Worm (Caenorhabditis elegans) whole organism, mixed stage, embryonic: Measurements from ENCODE around the gene lab-2.

Experiments
- bed-3 ChIP-seq: fragments of 200-800 bp; sonication (Bioruptor generic); optimal IDR thresholded peaks from 3 replicates; lab custom pipeline; 2018; ENCODE audit warnings: mild to moderate bottlenecking, missing genetic modification characterization, moderate library complexity, missing compliant biosample characterization
- ceh-39 ChIP-seq: fragments of 150-350 bp; optimal IDR thresholded peaks from 2 replicates; lab custom pipeline; 2014; ENCODE audit warnings: missing biosample characterization, missing genetic modification characterization
- ceh-43 ChIP-seq: fragments of 200-800 bp; sonication (Bioruptor generic); optimal IDR thresholded peaks from 2 replicates; lab custom pipeline; 2018; ENCODE audit warnings: mild to moderate bottlenecking, missing genetic modification characterization, moderate library complexity, missing compliant biosample characterization
- ceh-83 ChIP-seq: fragments of 200-800 bp; sonication (Bioruptor generic); optimal IDR thresholded peaks from 2 replicates; lab custom pipeline; 2018; ENCODE audit warnings: mild to moderate bottlenecking, missing genetic modification characterization, missing compliant biosample characterization
- drap-1 ChIP-seq: fragments of 200-800 bp; sonication (Bioruptor generic); optimal IDR thresholded peaks from 3 replicates; lab custom pipeline; 2018; ENCODE audit warnings: mild to moderate bottlenecking, missing genetic modification characterization, missing compliant biosample characterization
- elt-3 ChIP-seq: fragments of 150-350 bp; optimal IDR thresholded peaks from 2 replicates; lab custom pipeline; 2014; ENCODE audit warnings: missing biosample characterization, missing genetic modification characterization
- flh-1 ChIP-seq: fragments of 200-800 bp; sonication (Bioruptor generic); optimal IDR thresholded peaks from 2 replicates; lab custom pipeline; 2018; ENCODE audit warnings: mild to moderate bottlenecking, missing genetic modification characterization, moderate library complexity, missing compliant biosample characterization
- ham-2 ChIP-seq: fragments of 200-800 bp; sonication (Bioruptor generic); optimal IDR thresholded peaks from 2 replicates; lab custom pipeline; 2018; ENCODE audit warnings: mild to moderate bottlenecking, missing genetic modification characterization, missing compliant biosample characterization
- hlh-1 ChIP-seq: fragments of 150-350 bp; optimal IDR thresholded peaks from 2 replicates; lab custom pipeline; 2014; ENCODE audit warnings: missing biosample characterization, missing genetic modification reagents, missing genetic modification characterization
- lin-32 ChIP-seq: fragments of 200-800 bp; sonication (Bioruptor generic); optimal IDR thresholded peaks from 2 replicates; lab custom pipeline; 2018; ENCODE audit warnings: mild to moderate bottlenecking, missing genetic modification characterization, missing compliant biosample characterization
- lsy-2 ChIP-seq: fragments of 150-350 bp; optimal IDR thresholded peaks from 2 replicates; lab custom pipeline; 2014; ENCODE audit warnings: missing biosample characterization, missing genetic modification characterization
- mab-5 ChIP-seq: fragments of 150-350 bp; optimal IDR thresholded peaks from 2 replicates; lab custom pipeline; 2014; ENCODE audit warnings: missing biosample characterization, missing genetic modification characterization
- mep-1 ChIP-seq: fragments of 150-350 bp; optimal IDR thresholded peaks from 2 replicates; lab custom pipeline; 2017; ENCODE audit warnings: missing biosample characterization, missing genetic modification reagents, missing genetic modification characterization, inconsistent platforms
- mls-2 ChIP-seq: sonication (generic microtip); optimal IDR thresholded peaks from 2 replicates; lab custom pipeline; 2016; ENCODE audit warnings: mild to moderate bottlenecking, missing genetic modification characterization, moderate library complexity, missing compliant biosample characterization
- nhr-2 ChIP-seq: fragments of 150-350 bp; optimal IDR thresholded peaks from 2 replicates; lab custom pipeline; 2014; ENCODE audit warnings: missing biosample characterization, missing genetic modification characterization
- nhr-237 ChIP-seq: fragments of 150-350 bp; optimal IDR thresholded peaks from 2 replicates; lab custom pipeline; 2014; ENCODE audit warnings: missing biosample characterization, missing genetic modification characterization
- nhr-28 ChIP-seq: fragments of 150-350 bp; optimal IDR thresholded peaks from 2 replicates; lab custom pipeline; 2014; ENCODE audit warnings: missing biosample characterization, missing genetic modification characterization
- nhr-76 ChIP-seq: sonication (generic microtip); optimal IDR thresholded peaks from 2 replicates; lab custom pipeline; 2017; ENCODE audit warnings: missing biosample characterization, missing genetic modification characterization
- pha-4 ChIP-seq: fragments of 150-350 bp; optimal IDR thresholded peaks from 2 replicates; lab custom pipeline; 2018; ENCODE audit warnings: missing biosample characterization, missing genetic modification reagents, missing genetic modification characterization
- snpc-4 ChIP-seq: fragments of 150-350 bp; optimal IDR thresholded peaks from 2 replicates; lab custom pipeline; 2014; ENCODE audit warnings: missing biosample characterization, missing genetic modification characterization
- sptf-1 ChIP-seq: sonication (generic microtip); optimal IDR thresholded peaks from 2 replicates; lab custom pipeline; 2017; ENCODE audit warnings: mild to moderate bottlenecking, missing genetic modification characterization, moderate library complexity, missing compliant biosample characterization
- tbx-8 ChIP-seq: fragments of 200-800 bp; sonication (Bioruptor generic); optimal IDR thresholded peaks from 2 replicates; lab custom pipeline; 2018; ENCODE audit warnings: mild to moderate bottlenecking, missing genetic modification characterization, moderate library complexity, missing compliant biosample characterization
- unc-120 ChIP-seq: sonication (generic microtip); optimal IDR thresholded peaks from 2 replicates; lab custom pipeline; 2017; ENCODE audit warnings: missing genetic modification characterization, missing compliant biosample characterization; ENCODE audit not compliant: poor library complexity, severe bottlenecking
- unc-39 ChIP-seq: fragments of 150-350 bp; optimal IDR thresholded peaks from 2 replicates; lab custom pipeline; 2014; ENCODE audit warnings: missing biosample characterization, missing genetic modification characterization
- unc-62 ChIP-seq: fragments of 150-350 bp; optimal IDR thresholded peaks from 2 replicates; lab custom pipeline; 2014; ENCODE audit warnings: missing biosample characterization, missing genetic modification reagents, missing genetic modification characterization
- zip-8 ChIP-seq: fragments of 150-350 bp; optimal IDR thresholded peaks from 2 replicates; lab custom pipeline; 2014; ENCODE audit warnings: missing biosample characterization, missing genetic modification characterization

lab-2 gene

DNA sequence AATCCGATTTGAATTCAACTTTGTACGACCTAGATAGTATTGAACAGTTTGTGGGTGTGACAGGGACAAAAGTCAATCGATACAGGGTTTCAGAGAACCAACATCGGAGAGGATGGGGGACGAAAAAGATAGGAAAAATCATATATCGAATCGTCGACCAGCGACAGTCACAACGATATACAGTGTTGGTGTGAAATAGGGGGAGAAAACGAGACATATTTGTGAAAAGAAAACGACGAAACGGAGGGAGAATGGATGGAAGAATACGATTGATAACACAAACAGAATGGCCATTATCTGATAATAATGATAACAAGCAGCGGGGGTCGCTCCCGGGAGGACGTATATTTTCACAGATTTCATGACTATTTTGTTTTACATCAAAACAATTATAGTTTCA, 46.0 kb upstream of the lab-2 start:
- TF ChIP-seq ceh-83 (GFP tag; lab: Kevin White, UChicago) (no peak), nhr-28 (tag; lab: Kevin White, UChicago) (no peak), lin-32 (GFP tag; lab: Kevin White, UChicago) (no peak), bed-3 (GFP tag; lab: Kevin White, UChicago) (no peak), elt-3 (tag; lab: Kevin White, UChicago) (peak; percentile 60), sptf-1 (tag; lab: Kevin White, UChicago) (no peak), unc-62 (GFP tag; lab: Kevin White, UChicago) (no peak)
- TF ChIP-seq, all 35 proteins: peak for 1

DNA sequence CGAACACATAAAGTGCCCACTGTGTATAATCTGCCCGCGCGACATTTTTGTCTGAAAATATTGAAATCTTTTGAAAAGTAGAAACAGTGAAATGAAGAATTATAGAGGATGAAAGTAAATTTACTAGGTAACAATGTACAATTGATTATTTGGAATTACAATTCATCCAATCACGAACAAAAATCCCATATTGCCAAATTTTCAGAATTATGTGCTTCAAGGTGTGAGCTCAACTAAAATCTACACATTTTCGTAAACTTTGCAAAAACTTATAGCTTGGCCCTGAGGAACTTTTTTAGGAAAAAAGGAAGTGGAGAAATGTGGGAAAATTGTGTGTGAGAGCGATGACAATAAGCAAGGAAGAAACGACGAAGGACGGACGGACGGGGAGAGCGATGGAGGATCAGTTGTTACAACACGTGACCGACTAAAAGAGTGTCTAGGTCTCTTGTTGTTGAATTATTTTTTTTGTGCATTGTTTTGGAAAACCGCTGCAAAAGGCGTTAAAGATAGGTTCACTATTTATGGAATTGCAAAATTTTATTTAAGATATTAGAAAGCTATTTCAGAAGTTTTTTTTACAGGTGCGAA, 45.4 kb upstream of the lab-2 start, which contains the start of gene mml-1:
Gene mml-1 (minus strand): TSS at position 51 of the 591 bp plus-strand sequence.
- TF ChIP-seq unc-120 (tag; lab: Kevin White, UChicago), result peak; percentile 29
- TF ChIP-seq ceh-43 (GFP tag; lab: Kevin White, UChicago), result no peak
- no peak for TF ChIP-seq flh-1 (GFP tag; lab: Kevin White, UChicago)
- peak; percentile 46 for TF ChIP-seq hlh-1 (tag; lab: Kevin White, UChicago)
- TF ChIP-seq pha-4, result no peak
- no peak for TF ChIP-seq nhr-237 (tag; lab: Kevin White, UChicago)

DNA sequence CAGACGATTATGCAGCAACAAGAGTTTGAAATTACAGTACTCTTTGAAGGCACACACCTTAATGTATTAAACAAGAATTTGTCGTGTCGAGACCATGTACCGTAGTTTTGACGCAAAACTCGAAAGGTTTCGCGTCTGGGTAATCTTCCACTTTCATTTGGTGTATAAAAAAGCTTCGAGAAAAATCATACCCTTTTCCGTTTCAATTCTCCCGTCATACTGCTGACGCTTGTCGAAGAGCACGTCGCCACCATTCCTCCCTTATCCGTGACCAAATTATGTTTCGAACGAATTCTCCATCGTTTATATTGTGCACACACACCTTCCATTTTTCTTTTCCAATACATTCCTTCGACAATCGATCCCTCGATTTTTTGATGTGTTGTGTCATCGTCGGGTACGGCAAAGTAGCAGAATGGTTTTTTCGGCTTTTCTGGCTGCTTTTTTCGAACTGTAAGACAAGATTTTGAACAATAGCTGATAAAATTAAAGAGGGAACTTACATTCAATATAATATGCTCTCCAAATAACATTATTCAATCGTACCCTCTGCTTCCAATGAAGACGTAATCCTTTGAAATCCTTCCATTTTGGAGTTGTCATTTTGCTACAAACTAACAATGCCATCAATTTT, 44.5 kb upstream of the lab-2 start:
- TF ChIP-seq mab-5 (tag; lab: Kevin White, UChicago) (no peak), mls-2 (tag; lab: Kevin White, UChicago) (no peak), snpc-4 (no peak), hlh-1 (tag; lab: Kevin White, UChicago) (no peak), zip-8 (tag; lab: Kevin White, UChicago) (no peak), unc-62 (GFP tag; lab: Kevin White, UChicago) (no peak), lin-32 (GFP tag; lab: Kevin White, UChicago) (no peak), nhr-237 (tag; lab: Kevin White, UChicago) (no peak)

DNA sequence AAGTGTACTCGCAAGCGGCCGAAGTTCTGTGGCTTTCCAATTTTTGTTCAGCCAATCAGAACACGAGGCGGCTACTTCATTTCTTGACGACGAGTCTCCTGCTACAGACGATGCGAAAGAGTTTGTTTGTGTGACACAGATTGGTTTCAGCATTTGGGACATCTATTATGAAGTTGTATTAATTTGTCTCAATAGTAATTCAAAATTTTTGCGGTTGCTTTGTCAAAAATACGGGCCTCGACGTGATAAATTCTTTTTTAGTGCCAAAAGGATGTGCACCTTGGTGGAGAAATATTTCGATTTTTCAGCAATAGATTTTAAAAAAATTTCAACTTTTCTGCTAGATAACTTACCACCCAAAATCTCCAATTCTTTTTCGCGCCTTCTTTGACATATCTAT, 41.2 kb upstream of the lab-2 start:
- TF ChIP-seq elt-3 (tag; lab: Kevin White, UChicago) (no peak), ceh-39 (tag; lab: Kevin White, UChicago) (no peak), mep-1 (tag; lab: Kevin White, UChicago) (no peak), nhr-28 (tag; lab: Kevin White, UChicago) (no peak), ham-2 (GFP tag; lab: Kevin White, UChicago) (no peak), bed-3 (GFP tag; lab: Kevin White, UChicago) (no peak), nhr-2 (tag; lab: Kevin White, UChicago) (no peak)

DNA sequence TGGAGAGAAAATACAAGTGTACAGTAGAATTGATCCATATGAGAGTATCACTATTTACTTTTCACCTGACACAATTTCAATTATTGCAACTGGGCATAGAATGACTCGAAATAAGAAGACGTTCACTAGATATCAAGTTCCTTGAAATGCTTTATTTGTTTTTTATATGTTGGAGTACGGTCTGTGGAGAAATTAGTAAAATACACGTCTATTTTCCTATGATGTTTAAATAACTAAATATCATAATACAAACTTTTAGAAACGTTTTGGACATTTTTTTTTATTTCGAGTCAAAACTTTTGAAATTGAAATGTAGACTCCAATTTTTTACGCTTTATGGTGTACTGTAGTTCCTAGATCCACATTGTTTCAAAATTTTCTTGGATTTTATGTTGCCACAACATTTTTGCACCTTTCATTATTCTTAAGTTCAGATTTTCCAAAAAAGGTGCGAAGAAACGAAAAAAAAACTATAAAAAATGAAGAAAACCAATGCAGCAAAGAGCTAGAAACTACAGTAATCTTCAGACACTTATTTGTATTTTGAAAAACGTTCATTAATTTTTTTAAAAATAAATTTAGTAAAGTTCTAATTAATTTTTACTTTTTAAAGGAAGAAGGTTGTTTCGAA, 40.1 kb upstream of the lab-2 start:
- TF ChIP-seq flh-1 (GFP tag; lab: Kevin White, UChicago) (no peak), nhr-28 (tag; lab: Kevin White, UChicago) (no peak), nhr-76 (tag; lab: Kevin White, UChicago) (no peak), drap-1 (GFP tag; lab: Kevin White, UChicago) (no peak), hlh-1 (tag; lab: Kevin White, UChicago) (no peak), tbx-8 (GFP tag; lab: Kevin White, UChicago) (no peak), lsy-2 (tag; lab: Kevin White, UChicago) (no peak), unc-39 (tag; lab: Kevin White, UChicago) (no peak), ceh-39 (tag; lab: Kevin White, UChicago) (no peak), elt-3 (tag; lab: Kevin White, UChicago) (no peak)
